Fruit fly (Drosophila melanogaster) whole organism, embryonic: ENCODE measurements around the gene SuUR.

Source experiments
- Abd-B ChIP-seq: fragments of 200-800 bp; sonication (Bioruptor generic); optimal IDR thresholded peaks from 2 replicates; lab custom pipeline; 2018; ENCODE audit warnings: missing biosample characterization, mild to moderate bottlenecking, missing genetic modification characterization, moderate library complexity
- BEAF-32 ChIP-seq: fragments of 200-800 bp; sonication (Bioruptor generic); optimal IDR thresholded peaks from 3 replicates; lab custom pipeline; 2017; ENCODE audit warnings: missing biosample characterization, missing genetic modification characterization, mild to moderate bottlenecking, moderate library complexity, missing genetic modification reagents
- CG10959 ChIP-seq: fragments of 200-800 bp; sonication (Bioruptor generic); IDR thresholded peaks from 2 replicates; pipeline ENCODE4 v1.3.6; 2022; ENCODE audit warnings: missing biosample characterization, missing genetic modification characterization
- CG11723 ChIP-seq: fragments of 200-800 bp; sonication (Bioruptor generic); optimal IDR thresholded peaks from 2 replicates; lab custom pipeline; 2017; ENCODE audit warnings: missing biosample characterization, mild to moderate bottlenecking, missing genetic modification characterization
- CG12769 ChIP-seq: fragments of 200-800 bp; sonication (Bioruptor generic); optimal IDR thresholded peaks from 2 replicates; lab custom pipeline; 2019; ENCODE audit warnings: missing biosample characterization, mild to moderate bottlenecking, missing genetic modification characterization, moderate library complexity
- CG13296 ChIP-seq: fragments of 200-800 bp; sonication (Bioruptor generic); optimal IDR thresholded peaks from 3 replicates; lab custom pipeline; 2018; ENCODE audit warnings: missing biosample characterization, mild to moderate bottlenecking, missing genetic modification characterization
- CG14667 ChIP-seq: fragments of 200-800 bp; sonication (Bioruptor generic); IDR thresholded peaks from 2 replicates; pipeline ENCODE4 v1.3.6; 2022; ENCODE audit warnings: missing biosample characterization, missing genetic modification characterization
- CG16813 ChIP-seq: fragments of 200-800 bp; sonication (Bioruptor generic); IDR thresholded peaks from 3 replicates; pipeline ENCODE4 v1.3.6; 2022; ENCODE audit warnings: missing biosample characterization, missing genetic modification characterization; ENCODE audit not compliant: partially characterized antibody
- CG17612 ChIP-seq: fragments of 200-800 bp; sonication (Bioruptor generic); IDR thresholded peaks from 2 replicates; pipeline ENCODE4 v1.3.6; 2022; ENCODE audit warnings: missing biosample characterization, missing genetic modification characterization
- CG1832 ChIP-seq: fragments of 200-800 bp; sonication (Bioruptor generic); optimal IDR thresholded peaks from 2 replicates; lab custom pipeline; 2017; ENCODE audit warnings: missing biosample characterization, mild to moderate bottlenecking, missing genetic modification characterization, inconsistent platforms
- CG2678 ChIP-seq: fragments of 200-800 bp; sonication (Bioruptor generic); optimal IDR thresholded peaks from 3 replicates; lab custom pipeline; 2019; ENCODE audit warnings: missing biosample characterization, mild to moderate bottlenecking, missing genetic modification characterization, moderate library complexity
- CG4617 ChIP-seq: fragments of 200-800 bp; sonication (Bioruptor generic); optimal IDR thresholded peaks from 3 replicates; lab custom pipeline; 2016; ENCODE audit warnings: missing biosample characterization, missing genetic modification characterization, borderline replicate concordance
- CG4730 ChIP-seq: fragments of 200-800 bp; sonication (Bioruptor generic); IDR thresholded peaks from 2 replicates; pipeline ENCODE4 v1.3.6; 2022; ENCODE audit warnings: missing biosample characterization, missing genetic modification characterization
- CG5180 ChIP-seq: fragments of 200-800 bp; sonication (Bioruptor generic); optimal IDR thresholded peaks from 3 replicates; lab custom pipeline; 2017; ENCODE audit warnings: missing biosample characterization, missing genetic modification characterization, mild to moderate bottlenecking, moderate library complexity, missing genetic modification reagents
- CG7745 ChIP-seq: fragments of 200-800 bp; sonication (Bioruptor generic); optimal IDR thresholded peaks from 2 replicates; lab custom pipeline; 2018; ENCODE audit warnings: missing biosample characterization, mild to moderate bottlenecking, missing genetic modification characterization, moderate library complexity
- CG7786 ChIP-seq: fragments of 200-800 bp; sonication (Bioruptor generic); optimal IDR thresholded peaks from 2 replicates; lab custom pipeline; 2016; ENCODE audit warnings: missing biosample characterization, missing genetic modification characterization
- CG7987 ChIP-seq: fragments of 200-800 bp; sonication (Bioruptor generic); optimal IDR thresholded peaks from 2 replicates; lab custom pipeline; 2018; ENCODE audit warnings: missing biosample characterization, mild to moderate bottlenecking, missing genetic modification characterization, moderate library complexity
- CG8388 ChIP-seq: fragments of 200-800 bp; sonication (Bioruptor generic); optimal IDR thresholded peaks from 2 replicates; lab custom pipeline; 2019; ENCODE audit warnings: missing biosample characterization, mild to moderate bottlenecking, missing genetic modification characterization, moderate library complexity
- CG9817 ChIP-seq: fragments of 200-800 bp; sonication (Bioruptor generic); optimal IDR thresholded peaks from 2 replicates; lab custom pipeline; 2018; ENCODE audit warnings: missing biosample characterization, mild to moderate bottlenecking, missing genetic modification characterization, moderate library complexity
- Dbx ChIP-seq: fragments of 200-800 bp; sonication (Bioruptor generic); IDR thresholded peaks from 3 replicates; pipeline ENCODE4 v1.3.6; 2022; ENCODE audit warnings: missing biosample characterization, missing genetic modification characterization
- Dip2 ChIP-seq: fragments of 200-800 bp; sonication (Bioruptor generic); IDR thresholded peaks from 2 replicates; pipeline ENCODE4 v1.3.6; 2022; ENCODE audit warnings: missing biosample characterization, missing genetic modification characterization
- E2f2 ChIP-seq: fragments of 200-800 bp; sonication (Bioruptor generic); IDR thresholded peaks from 2 replicates; pipeline ENCODE4 v1.3.6; 2022; ENCODE audit warnings: missing biosample characterization, missing genetic modification characterization
- Eip74EF ChIP-seq, 2 experiments: fragments of 200-800 bp in 1 of 2; fragments of >200 bp in 1 of 2; sonication (Bioruptor generic) in 1 of 2; optimal IDR thresholded peaks; 2 replicates each; lab custom pipeline; 2017 to 2019; ENCODE audit warnings: missing biosample characterization in 2 of 2, missing genetic modification characterization in 2 of 2, mild to moderate bottlenecking in 1 of 2, moderate library complexity in 1 of 2
- Hsf ChIP-seq: fragments of 200-800 bp; sonication (Bioruptor generic); optimal IDR thresholded peaks from 3 replicates; lab custom pipeline; 2016; ENCODE audit warnings: missing biosample characterization, missing genetic modification characterization
- Lim3 ChIP-seq: fragments of 200-800 bp; sonication (Bioruptor generic); IDR thresholded peaks from 2 replicates; pipeline ENCODE4 v1.3.6; 2022; ENCODE audit warnings: missing biosample characterization, missing genetic modification characterization
- Lpt ChIP-seq: fragments of >200 bp; optimal IDR thresholded peaks from 2 replicates; lab custom pipeline; 2018; ENCODE audit warnings: missing biosample characterization, missing genetic modification characterization
- NK7.1 ChIP-seq: fragments of 200-800 bp; sonication (Bioruptor generic); optimal IDR thresholded peaks from 3 replicates; lab custom pipeline; 2016; ENCODE audit warnings: missing biosample characterization, missing genetic modification characterization
- Poxn ChIP-seq: fragments of 200-800 bp; sonication (Bioruptor generic); IDR thresholded peaks from 2 replicates; pipeline ENCODE4 v1.3.6; 2022; ENCODE audit warnings: missing biosample characterization, missing genetic modification characterization
- Rx ChIP-seq: fragments of 200-800 bp; sonication (Bioruptor generic); IDR thresholded peaks from 2 replicates; pipeline ENCODE4 v1.3.6; 2022; ENCODE audit warnings: missing biosample characterization, missing genetic modification characterization
- Sin3A ChIP-seq: fragments of >200 bp; optimal IDR thresholded peaks from 2 replicates; lab custom pipeline; 2018
- Tbp ChIP-seq: fragments of >200 bp; optimal IDR thresholded peaks from 2 replicates; lab custom pipeline; 2018; ENCODE audit warnings: missing biosample characterization, missing genetic modification characterization
- Trl ChIP-seq, 3 experiments: fragments of >200 bp in 2 of 3; fragments of 200-800 bp in 1 of 3; sonication (Bioruptor generic) in 1 of 3; optimal IDR thresholded peaks; 2 replicates in 1 of 3; 3 replicates in 2 of 3; lab custom pipeline; 2016 to 2017; ENCODE audit warnings: missing biosample characterization in 1 of 3, missing genetic modification characterization in 1 of 3
- aop ChIP-seq: fragments of 200-800 bp; sonication (Bioruptor generic); IDR thresholded peaks from 2 replicates; pipeline ENCODE4 v1.3.6; 2022; ENCODE audit warnings: missing biosample characterization, missing genetic modification characterization
- ap ChIP-seq: fragments of 200-800 bp; sonication (Bioruptor generic); IDR thresholded peaks from 2 replicates; pipeline ENCODE4 v1.3.6; 2022; ENCODE audit warnings: missing biosample characterization, missing genetic modification characterization
- br ChIP-seq: fragments of >200 bp; optimal IDR thresholded peaks from 2 replicates; lab custom pipeline; 2017
- chn ChIP-seq: fragments of 200-800 bp; sonication (Bioruptor generic); optimal IDR thresholded peaks from 2 replicates; lab custom pipeline; 2016; ENCODE audit warnings: missing biosample characterization, missing genetic modification characterization
- cwo ChIP-seq: fragments of 200-800 bp; sonication (Bioruptor generic); optimal IDR thresholded peaks from 3 replicates; lab custom pipeline; 2017; ENCODE audit warnings: missing biosample characterization, missing genetic modification characterization, mild to moderate bottlenecking, moderate library complexity, missing genetic modification reagents
- disco-r ChIP-seq: fragments of 200-800 bp; sonication (Bioruptor generic); optimal IDR thresholded peaks from 2 replicates; lab custom pipeline; 2016; ENCODE audit warnings: missing biosample characterization, missing genetic modification characterization
- gsb-n ChIP-seq: fragments of 200-800 bp; sonication (Bioruptor generic); optimal IDR thresholded peaks from 3 replicates; lab custom pipeline; 2018; ENCODE audit warnings: missing biosample characterization, mild to moderate bottlenecking, missing genetic modification characterization
- ham ChIP-seq: fragments of 200-800 bp; sonication (Bioruptor generic); IDR thresholded peaks from 2 replicates; pipeline ENCODE4 v1.3.6; 2022; ENCODE audit warnings: missing biosample characterization, missing genetic modification characterization
- ind ChIP-seq: fragments of 200-800 bp; sonication (Bioruptor generic); optimal IDR thresholded peaks from 3 replicates; lab custom pipeline; 2016; ENCODE audit warnings: missing biosample characterization, missing genetic modification characterization
- insv ChIP-seq, 2 experiments: fragments of 200-800 bp; sonication (Bioruptor generic); optimal IDR thresholded peaks; 3 replicates each; lab custom pipeline; 2016 to 2018; ENCODE audit warnings: missing biosample characterization in 2 of 2, missing genetic modification characterization in 2 of 2
- luna ChIP-seq: fragments of 200-800 bp; sonication (Bioruptor generic); optimal IDR thresholded peaks from 2 replicates; lab custom pipeline; 2016; ENCODE audit warnings: missing biosample characterization, missing genetic modification characterization
- maf-S ChIP-seq: fragments of 200-800 bp; sonication (Bioruptor generic); optimal IDR thresholded peaks from 2 replicates; lab custom pipeline; 2016; ENCODE audit warnings: missing biosample characterization, missing genetic modification characterization
- oc ChIP-seq: fragments of 200-800 bp; sonication (Bioruptor generic); optimal IDR thresholded peaks from 2 replicates; lab custom pipeline; 2018; ENCODE audit warnings: missing biosample characterization, mild to moderate bottlenecking, missing genetic modification characterization, moderate library complexity
- onecut ChIP-seq: fragments of 200-800 bp; sonication (Bioruptor generic); IDR thresholded peaks from 2 replicates; pipeline ENCODE4 v1.3.6; 2022; ENCODE audit warnings: missing biosample characterization, missing genetic modification characterization
- pum ChIP-seq: fragments of 200-800 bp; sonication (Bioruptor generic); optimal IDR thresholded peaks from 2 replicates; lab custom pipeline; 2016; ENCODE audit warnings: missing biosample characterization, missing genetic modification characterization
- ro ChIP-seq: fragments of 200-800 bp; sonication (Bioruptor generic); IDR thresholded peaks from 2 replicates; pipeline ENCODE4 v1.3.6; 2022; ENCODE audit warnings: missing biosample characterization, missing genetic modification characterization
- schlank ChIP-seq: fragments of 200-800 bp; sonication (Bioruptor generic); optimal IDR thresholded peaks from 2 replicates; lab custom pipeline; 2018; ENCODE audit warnings: missing biosample characterization, mild to moderate bottlenecking, missing genetic modification characterization
- shn ChIP-seq: fragments of 200-800 bp; sonication (Bioruptor generic); optimal IDR thresholded peaks from 3 replicates; lab custom pipeline; 2016; ENCODE audit warnings: missing biosample characterization, missing genetic modification characterization

Gene SuUR

DNA sequence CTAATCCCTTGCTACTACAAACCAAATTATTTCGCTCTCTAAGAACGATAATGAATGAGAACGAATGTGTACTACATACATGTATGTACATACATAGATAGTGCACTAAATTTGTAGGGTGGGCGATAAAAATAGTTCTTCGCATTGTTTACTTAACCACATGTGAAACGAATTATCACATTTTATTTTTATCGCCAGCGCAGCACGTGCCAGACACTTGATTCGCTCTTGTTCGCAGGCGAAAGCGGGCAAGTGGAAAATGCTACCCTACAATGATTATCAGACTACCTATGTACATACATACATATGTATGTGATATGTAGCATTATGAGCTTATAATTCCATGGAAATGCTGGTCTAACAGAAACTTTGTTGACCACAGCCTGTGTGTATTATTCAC lies 21.0 kb downstream of the SuUR start (continued):
- no peak for TF ChIP-seq onecut (GFP tag; lab: Robert Waterston, UW)
- no peak for TF ChIP-seq CG5180
- no peak for TF ChIP-seq CG4730 (GFP tag; lab: Robert Waterston, UW)
- TF ChIP-seq Dip2 (GFP tag; lab: Robert Waterston, UW) = no peak
- no peak for TF ChIP-seq CG8388
- no peak for TF ChIP-seq luna (GFP tag; lab: Kevin White, UChicago)
- no peak for TF ChIP-seq aop
- TF ChIP-seq oc (tag; lab: Kevin White, UChicago) = no peak
- peak; percentile 9 for TF ChIP-seq CG13296 (GFP tag; lab: Kevin White, UChicago)
- no peak for TF ChIP-seq insv (GFP tag; optimal IDR thresholded peaks at IDR 0.05; lab: Kevin White, UChicago)
- peak; percentile 37 for TF ChIP-seq CG7745 (tag; lab: Kevin White, UChicago)
- peak; percentile 4 for TF ChIP-seq CG2678 (tag; lab: Kevin White, UChicago)
- no peak for TF ChIP-seq Tbp (GFP tag; lab: Kevin White, UChicago)
- peak; percentile 98 for TF ChIP-seq cwo
- TF ChIP-seq Abd-B (GFP tag; lab: Kevin White, UChicago) = no peak
- TF ChIP-seq gsb-n (tag; lab: Kevin White, UChicago) = peak; percentile 20
- TF ChIP-seq CG7987 (GFP tag; lab: Kevin White, UChicago) = peak; percentile 35
- no peak for TF ChIP-seq ind (GFP tag; lab: Kevin White, UChicago)
- no peak for TF ChIP-seq chn
- no peak for TF ChIP-seq BEAF-32

- TF ChIP-seq E2f2 (GFP tag; lab: Robert Waterston, UW) = peak; percentile 72
- TF ChIP-seq shn (GFP tag; lab: Kevin White, UChicago) = peak; percentile 67
- TF ChIP-seq Eip74EF (GFP tag; optimal IDR thresholded peaks at IDR 0.05; lab: Kevin White, UChicago) = peak in 1 of 2 experiments; percentile 96
- TF ChIP-seq Rx (GFP tag; lab: Robert Waterston, UW) = peak; percentile 32
- TF ChIP-seq schlank (tag; lab: Kevin White, UChicago) = no peak
- TF ChIP-seq CG1832 (GFP tag; lab: Kevin White, UChicago) = no peak
- no peak for TF ChIP-seq Poxn
- TF ChIP-seq Tbp (GFP tag; lab: Kevin White, UChicago) = no peak
- no peak for TF ChIP-seq br (lab: Kevin White, UChicago)
- TF ChIP-seq CG9817 (tag; lab: Kevin White, UChicago) = peak; percentile 45
- TF ChIP-seq ham (GFP tag; lab: Robert Waterston, UW) = no peak
- peak; percentile 93 for TF ChIP-seq Hsf (GFP tag; lab: Kevin White, UChicago)
- TF ChIP-seq CG12769 (tag; lab: Kevin White, UChicago) = peak; percentile 3
- TF ChIP-seq disco-r (GFP tag; lab: Kevin White, UChicago) = peak; percentile 73
- TF ChIP-seq CG17612 = peak; percentile 31; the same call in 1 of the 2 replicates
- no peak for TF ChIP-seq Trl (optimal IDR thresholded peaks at IDR 0.05; lab: Kevin White, UChicago)
- TF ChIP-seq Trl (GFP tag; optimal IDR thresholded peaks at IDR 0.05; lab: Kevin White, UChicago) = peak; percentile 81
- TF ChIP-seq CG16813 = peak; percentile 49; the same call in 1 of the 3 replicates
- TF ChIP-seq CG4617 (GFP tag; lab: Kevin White, UChicago) = peak; percentile 64
- peak; percentile 79 for TF ChIP-seq NK7.1 (GFP tag; lab: Kevin White, UChicago)
- TF ChIP-seq CG11723 (GFP tag; lab: Kevin White, UChicago) = peak; percentile 91
- TF ChIP-seq Sin3A (lab: Kevin White, UChicago) = no peak
- TF ChIP-seq Lpt (GFP tag; lab: Kevin White, UChicago) = no peak
- TF ChIP-seq CG14667 = peak; percentile 67; the same call in 1 of the 2 replicates
- TF ChIP-seq ap (GFP tag; lab: Robert Waterston, UW) = peak; percentile 36
- TF ChIP-seq Dbx (GFP tag; lab: Robert Waterston, UW) = peak; percentile 53; the same call in 1 of the 3 replicates
- peak; percentile 33; the same call in 1 of the 2 replicates for TF ChIP-seq Lim3 (GFP tag; lab: Robert Waterston, UW)
- peak; percentile 75 for TF ChIP-seq pum
- peak; percentile 83 for TF ChIP-seq CG10959 (GFP tag; lab: Robert Waterston, UW)
- peak; percentile 41 for TF ChIP-seq maf-S (GFP tag; lab: Kevin White, UChicago)
- TF ChIP-seq ro = peak; percentile 71; the same call in 1 of the 2 replicates
- peak; percentile 63 for TF ChIP-seq CG7786 (GFP tag; lab: Kevin White, UChicago)
Measured at dm6 chr3L:11089805-11090440, 25.1 kb downstream of the SuUR start.
